Fruit fly (Drosophila melanogaster) whole organism: Measurements from ENCODE around the gene mthl11.

ENCODE experiments used
- CG8478 ChIP-seq: fragments of >200 bp; optimal IDR thresholded peaks from 2 replicates; lab custom pipeline; 2018; ENCODE audit warnings: inconsistent platforms
- Dll ChIP-seq: fragments of >200 bp; optimal IDR thresholded peaks from 2 replicates; lab custom pipeline; 2017
- EcR ChIP-seq, 2 experiments: fragments of >200 bp; optimal IDR thresholded peaks; 2 replicates each; lab custom pipeline; 2017; ENCODE audit warnings: missing biosample characterization in 2 of 2, missing genetic modification characterization in 2 of 2, missing genetic modification reagents in 2 of 2
- pan ChIP-seq: fragments of >200 bp; optimal IDR thresholded peaks from 2 replicates; lab custom pipeline; 2017
- psq ChIP-seq: fragments of >200 bp; optimal IDR thresholded peaks from 2 replicates; lab custom pipeline; 2017
- usp ChIP-seq: fragments of >200 bp; optimal IDR thresholded peaks from 2 replicates; lab custom pipeline; 2017; ENCODE audit warnings: missing biosample characterization, missing genetic modification characterization, mixed read lengths

mthl11 gene

DNA sequence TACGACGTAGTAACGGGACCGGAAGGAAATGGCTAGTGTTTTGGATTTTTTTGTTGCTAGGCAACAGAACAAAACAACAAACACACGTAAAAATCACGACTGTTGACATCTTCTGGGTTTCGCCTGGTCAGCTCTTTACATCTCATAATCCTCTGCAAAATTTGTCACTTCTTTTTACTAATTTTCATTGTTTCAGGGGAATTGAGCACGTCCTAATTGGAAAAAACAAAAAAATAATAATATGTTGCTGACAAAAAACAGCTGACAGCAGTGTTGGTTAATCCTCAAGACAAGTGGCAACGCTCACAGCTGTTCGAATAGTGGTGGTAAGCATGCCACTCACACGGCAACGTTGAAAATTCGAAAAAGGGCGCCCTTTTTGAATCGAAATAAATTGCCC, 23.0 kb upstream of the mthl11 start, which contains the start of gene Rfx:
Gene Rfx (minus strand): TSS at position 220 of the 400 bp plus-strand sequence.
- no peak for TF ChIP-seq CG8478
- no peak for TF ChIP-seq EcR (GFP tag; optimal IDR thresholded peaks at IDR 0.05; lab: Kevin White, UChicago)
- TF ChIP-seq psq (lab: Kevin White, UChicago) = no peak
- no peak for TF ChIP-seq pan (lab: Kevin White, UChicago)
- TF ChIP-seq Dll (lab: Kevin White, UChicago) = no peak
- TF ChIP-seq usp = no peak

DNA sequence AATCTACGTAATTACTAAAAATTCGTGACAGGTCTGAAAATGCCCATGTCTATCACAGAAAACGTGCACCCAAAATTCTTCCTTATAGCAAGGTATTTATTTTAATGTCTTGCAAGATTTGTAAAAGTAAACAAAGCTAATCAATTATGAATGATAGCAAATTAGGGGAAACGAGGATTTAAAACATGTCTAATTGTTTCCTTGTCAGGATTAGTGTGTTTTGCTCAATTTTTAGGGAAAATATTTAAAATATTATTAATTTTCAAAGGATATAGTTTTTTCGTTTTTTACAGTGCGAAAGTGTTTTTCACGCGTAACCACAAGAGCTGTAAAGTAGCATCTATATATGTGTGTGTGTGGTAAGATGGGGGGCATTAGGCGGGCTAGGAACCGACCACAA, 21.8 kb upstream of the mthl11 start:
- TF ChIP-seq pan (lab: Kevin White, UChicago) = no peak
- TF ChIP-seq Dll (lab: Kevin White, UChicago) = no peak
- TF ChIP-seq psq (lab: Kevin White, UChicago) = no peak
- TF ChIP-seq EcR (GFP tag; optimal IDR thresholded peaks at IDR 0.05; lab: Kevin White, UChicago) = no peak
- no peak for TF ChIP-seq usp
- TF ChIP-seq CG8478 = no peak

DNA sequence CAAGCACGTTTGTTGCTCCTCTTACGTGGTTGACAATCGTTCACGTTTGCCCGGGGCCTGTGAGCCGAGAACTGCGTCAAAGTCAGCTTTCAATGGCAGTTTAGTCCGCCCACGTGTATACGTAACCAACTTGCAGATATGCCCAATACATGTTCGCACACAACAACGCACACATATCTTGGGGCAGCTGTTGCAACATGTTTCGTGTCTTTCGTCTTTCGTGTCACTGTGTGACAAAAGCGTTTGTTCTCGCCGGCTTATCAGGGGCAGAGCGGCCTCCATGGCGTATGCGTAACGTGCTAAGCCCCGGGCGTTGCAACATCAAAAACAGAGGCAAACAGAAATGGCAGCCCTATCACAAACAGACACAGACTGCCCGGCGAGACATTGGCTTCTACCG, 21.4 kb upstream of the mthl11 start:
- TF ChIP-seq Dll (lab: Kevin White, UChicago) (no peak), usp (no peak), psq (lab: Kevin White, UChicago) (no peak), CG8478 (no peak), EcR (GFP tag; optimal IDR thresholded peaks at IDR 0.05; lab: Kevin White, UChicago) (no peak), pan (lab: Kevin White, UChicago) (no peak)

DNA sequence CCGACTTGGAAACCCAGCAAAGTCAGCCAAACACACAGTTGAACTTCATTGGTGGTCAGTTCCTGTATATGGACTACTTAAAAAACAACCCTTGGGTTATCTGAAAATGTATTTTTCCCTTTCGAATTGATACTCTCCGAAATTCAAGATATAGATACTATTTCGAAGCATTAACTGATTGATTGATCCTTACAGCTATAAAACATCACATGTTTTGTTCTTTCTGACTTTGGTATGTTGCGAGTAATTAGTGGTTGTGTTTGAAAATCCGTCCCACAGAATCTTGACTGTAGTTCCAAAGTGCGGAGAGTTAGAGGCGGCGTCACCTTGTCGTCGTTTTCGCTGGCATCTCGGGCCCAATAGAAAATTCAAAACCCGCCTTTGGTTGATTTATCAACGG, 20.8 kb upstream of the mthl11 start:
- TF ChIP-seq usp (no peak), psq (lab: Kevin White, UChicago) (no peak), EcR (GFP tag; optimal IDR thresholded peaks at IDR 0.05; lab: Kevin White, UChicago) (no peak), Dll (lab: Kevin White, UChicago) (no peak), pan (lab: Kevin White, UChicago) (no peak), CG8478 (no peak)

DNA sequence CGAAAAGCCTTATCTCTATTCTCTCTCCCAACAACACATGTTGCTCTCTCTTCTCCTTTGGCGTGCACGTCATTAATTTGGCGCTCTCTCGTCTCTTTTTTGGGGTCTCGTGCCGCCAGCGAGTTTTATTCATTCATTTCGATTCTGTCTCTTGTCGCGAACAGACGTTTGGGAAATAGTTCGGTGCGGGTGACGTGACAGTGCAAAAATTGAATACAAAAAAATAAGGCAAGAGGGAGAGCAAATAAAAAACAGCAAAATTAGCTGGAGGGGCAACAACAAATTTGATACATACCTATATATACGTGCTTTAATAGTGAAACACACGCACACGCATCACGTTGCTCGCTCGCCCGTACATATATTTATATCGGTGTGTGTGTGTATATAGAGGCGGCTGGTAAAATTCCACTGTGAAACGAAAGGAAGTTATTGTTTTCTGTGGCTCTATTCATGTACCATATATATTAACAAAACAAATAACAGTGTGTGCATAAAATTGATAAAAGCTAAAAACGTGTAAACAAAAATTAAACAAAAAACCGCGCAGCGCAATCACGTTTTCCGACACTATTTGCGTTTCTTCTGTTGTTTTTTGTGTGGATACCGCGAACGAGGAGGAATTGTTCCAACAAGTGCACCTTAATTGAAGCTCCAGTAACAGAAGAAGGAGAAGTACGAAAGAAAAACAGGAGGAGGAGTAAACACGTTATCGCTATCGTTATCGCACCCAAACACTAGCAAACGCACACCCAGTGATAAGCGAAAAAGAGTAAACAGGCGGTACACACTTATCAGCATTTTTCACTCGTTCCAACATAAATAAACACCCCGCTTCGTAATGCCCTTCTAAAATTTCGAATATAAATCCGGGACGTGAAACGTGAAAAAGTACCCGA, 12.5 kb upstream of the mthl11 start, which contains the start of gene cwo:
Gene cwo (plus strand): TSS at position 131 of the 899 bp plus-strand sequence.
- TF ChIP-seq pan (lab: Kevin White, UChicago) (no peak), usp (no peak), psq (lab: Kevin White, UChicago) (no peak), EcR (GFP tag; optimal IDR thresholded peaks at IDR 0.05; lab: Kevin White, UChicago) (no peak)

DNA sequence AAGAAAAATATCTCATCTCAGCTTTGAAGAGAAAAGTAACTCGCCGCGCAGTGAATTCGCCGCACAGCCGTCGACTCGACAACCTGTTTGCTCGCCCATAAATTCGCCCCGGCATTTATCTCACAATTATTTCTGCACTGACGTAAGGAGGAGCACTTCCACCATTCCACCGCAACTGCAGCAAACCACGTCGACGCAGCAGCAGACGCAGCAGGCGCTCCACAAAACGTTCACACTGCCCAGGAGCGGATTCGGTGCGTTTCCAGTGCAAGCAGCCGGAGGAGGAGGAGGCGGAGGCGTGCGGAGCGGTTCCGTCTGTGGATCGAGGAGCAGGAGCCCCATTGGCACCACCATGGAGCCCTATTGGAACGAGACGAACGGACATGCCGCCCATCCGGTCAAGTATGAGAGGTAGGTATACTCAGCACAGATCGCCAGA, 11.8 kb upstream of the mthl11 start:
- no peak for TF ChIP-seq pan (lab: Kevin White, UChicago)
- TF ChIP-seq CG8478 = no peak
- no peak for TF ChIP-seq EcR (GFP tag; optimal IDR thresholded peaks at IDR 0.05; lab: Kevin White, UChicago)
- TF ChIP-seq psq (lab: Kevin White, UChicago) = no peak
- no peak for TF ChIP-seq usp
- no peak for TF ChIP-seq Dll (lab: Kevin White, UChicago)

DNA sequence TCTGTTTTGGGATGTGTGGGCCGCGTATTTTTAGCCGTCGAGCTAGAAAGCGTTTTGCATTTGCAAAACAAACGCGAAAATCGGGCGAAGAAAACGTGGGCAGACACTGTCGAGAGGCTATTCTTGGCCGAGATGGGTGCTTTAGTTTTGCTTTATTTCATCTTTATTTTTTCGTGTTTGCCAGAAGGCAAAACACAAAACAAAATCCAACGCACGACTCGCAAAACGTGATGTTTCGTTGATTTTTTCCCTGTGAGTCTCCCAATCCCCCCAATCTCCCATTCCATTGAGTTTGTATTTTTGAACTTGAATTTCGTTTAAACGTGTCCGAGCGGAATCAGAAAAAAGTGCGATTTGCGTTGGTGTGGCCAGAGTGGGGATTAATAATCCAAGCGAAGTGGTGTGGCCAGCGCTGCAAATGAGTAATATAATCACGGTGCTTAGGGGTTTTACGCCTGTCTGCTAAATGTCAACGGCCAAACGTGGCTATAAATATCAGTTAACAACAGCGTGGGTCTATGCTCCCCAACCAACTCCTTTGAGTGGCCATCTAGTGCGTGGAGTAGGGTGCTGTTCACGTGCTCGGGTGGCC, 10.9 kb upstream of the mthl11 start:
- TF ChIP-seq EcR (GFP tag; optimal IDR thresholded peaks at IDR 0.05; lab: Kevin White, UChicago) (no peak), usp (no peak), CG8478 (no peak), pan (lab: Kevin White, UChicago) (no peak), Dll (lab: Kevin White, UChicago) (no peak), psq (lab: Kevin White, UChicago) (no peak)

DNA sequence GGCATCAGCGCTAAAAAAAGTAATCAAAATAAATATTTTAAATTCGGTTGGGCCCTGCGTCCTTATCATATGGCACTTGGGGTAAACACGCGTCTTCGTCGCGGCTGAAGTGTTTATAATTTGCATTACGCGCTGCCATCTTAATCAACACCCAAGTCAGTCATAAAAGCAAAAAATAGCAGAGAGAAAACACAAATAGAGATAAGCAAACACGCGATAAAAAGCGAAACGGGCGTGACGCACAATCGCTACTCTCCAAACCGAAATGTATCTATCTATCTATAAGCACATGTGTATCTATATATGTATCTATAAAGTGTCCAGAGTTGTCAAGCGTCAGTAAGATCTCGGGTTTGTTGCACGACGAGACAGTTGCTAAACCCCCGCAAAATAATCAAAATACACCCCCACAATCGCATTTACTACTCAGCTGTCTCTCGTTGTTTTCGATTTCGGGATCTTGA, 9.9 kb upstream of the mthl11 start:
- TF ChIP-seq psq (lab: Kevin White, UChicago) (no peak), Dll (lab: Kevin White, UChicago) (no peak), EcR (GFP tag; optimal IDR thresholded peaks at IDR 0.05; lab: Kevin White, UChicago) (no peak), usp (no peak), CG8478 (no peak), pan (lab: Kevin White, UChicago) (no peak)

DNA sequence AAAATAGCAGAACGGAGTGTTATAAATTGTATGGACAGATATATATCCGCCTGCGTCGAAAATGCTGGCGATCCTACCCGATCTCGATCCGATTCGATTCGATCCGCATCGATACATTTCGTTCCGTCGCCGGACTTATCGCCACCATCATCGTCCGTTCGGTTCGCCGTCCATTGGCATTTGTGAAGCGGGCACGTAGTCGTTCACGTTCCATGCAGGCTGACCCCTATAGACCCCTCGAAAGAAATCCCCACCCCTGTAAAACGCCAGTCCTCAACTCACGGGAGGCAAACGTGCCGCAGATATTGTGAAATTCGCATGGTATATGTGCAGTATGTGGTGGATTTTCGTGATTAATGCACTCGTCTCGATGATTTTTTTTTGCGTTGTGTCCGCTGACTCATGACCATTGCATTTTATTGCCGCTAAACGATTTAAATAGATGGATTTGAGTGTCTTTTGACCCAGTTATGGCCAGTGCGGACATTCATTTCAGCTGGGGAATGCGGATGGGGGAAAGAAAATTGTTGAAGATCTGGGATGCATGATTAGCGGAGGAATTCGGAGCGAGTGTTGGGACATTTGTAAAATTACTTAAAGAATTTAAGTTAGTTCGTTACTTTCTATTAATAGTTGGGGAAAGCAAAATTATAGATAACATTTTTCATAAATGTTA, 8.8 kb upstream of the mthl11 start:
- TF ChIP-seq psq (lab: Kevin White, UChicago) (no peak), pan (lab: Kevin White, UChicago) (no peak), usp (no peak)

DNA sequence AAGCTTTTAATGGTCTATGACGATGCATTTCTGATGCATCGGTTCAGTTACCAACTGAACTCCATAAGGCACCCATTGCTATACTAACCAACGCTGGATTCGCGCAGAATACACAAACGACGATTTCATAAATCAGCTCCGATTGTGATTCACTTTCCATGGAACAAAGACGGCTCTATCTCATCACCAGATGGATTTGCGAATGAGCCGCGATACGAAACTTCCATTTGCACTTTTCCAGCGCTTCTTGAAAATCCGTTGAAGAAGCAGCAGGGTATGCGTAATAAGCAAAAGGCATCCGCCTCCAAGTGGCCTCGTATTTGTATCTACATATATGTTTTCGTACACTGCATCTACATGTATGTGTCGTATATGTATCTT, 8.3 kb upstream of the mthl11 start:
- TF ChIP-seq pan (lab: Kevin White, UChicago) = no peak
- no peak for TF ChIP-seq Dll (lab: Kevin White, UChicago)
- no peak for TF ChIP-seq usp
- no peak for TF ChIP-seq CG8478
- TF ChIP-seq psq (lab: Kevin White, UChicago) = no peak
- no peak for TF ChIP-seq EcR (GFP tag; optimal IDR thresholded peaks at IDR 0.05; lab: Kevin White, UChicago)

DNA sequence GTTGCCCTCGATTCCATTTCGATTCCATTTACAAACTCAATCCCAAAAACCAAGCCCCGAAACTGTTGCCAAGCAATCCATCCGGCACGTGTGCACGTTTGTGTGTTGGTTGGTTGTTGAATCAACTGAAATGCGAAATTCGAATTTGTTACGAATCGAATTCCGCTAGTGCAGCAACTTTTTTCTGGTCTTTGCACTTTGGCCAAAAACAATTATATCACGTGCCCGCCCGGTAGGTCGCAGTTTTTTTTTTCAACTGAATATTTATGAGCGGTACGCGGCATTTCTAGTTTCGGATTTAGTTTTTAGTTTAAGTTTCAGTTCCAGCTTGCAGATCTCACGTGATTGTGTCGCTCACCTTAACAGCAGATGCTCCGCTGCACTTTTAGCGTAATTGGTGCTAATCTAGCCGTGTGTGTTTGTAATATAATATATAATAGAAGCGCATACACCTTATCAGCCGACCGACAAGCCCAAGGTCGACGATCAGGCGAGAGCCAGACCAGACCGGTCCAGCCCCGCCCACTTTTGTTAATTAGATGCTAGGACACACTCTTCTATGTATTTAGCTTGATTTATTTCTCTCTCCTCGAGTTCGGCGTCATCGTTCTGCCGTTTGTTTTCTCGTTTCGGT, 7.7 kb upstream of the mthl11 start:
- TF ChIP-seq psq (lab: Kevin White, UChicago) (no peak), Dll (lab: Kevin White, UChicago) (no peak), EcR (GFP tag; optimal IDR thresholded peaks at IDR 0.05; lab: Kevin White, UChicago) (no peak)
